Worm (Caenorhabditis elegans): ENCODE measurements around the gene srh-60.
A peak's percentile ranks its signal among the peaks of the same experiment; 100 is the strongest.
"Not testable (repeated sequence)": the region's sequence is repeated elsewhere in the genome, so short reads cannot be mapped to it uniquely, and the experiment has no call there.

The srh-60 gene

ce11 chrII:3567576-3567975, 15.9 kb upstream of the srh-60 start (continued):
- peak; percentile 74 for TF ChIP-seq F26F4.8 (GFP tag; conservative IDR thresholded peaks at IDR 0.05)
- TF ChIP-seq hmg-1.1 (GFP tag; IDR thresholded peaks at IDR 0.05): peak; percentile 59
- TF ChIP-seq spr-3 (GFP tag; optimal IDR thresholded peaks at IDR 0.05): peak; percentile 19
- TF ChIP-seq Y5F2A.4 (GFP tag; optimal IDR thresholded peaks at IDR 0.05): peak; percentile 52
- TF ChIP-seq daf-19 (GFP tag; conservative IDR thresholded peaks at IDR 0.05): peak; percentile 83
- peak; percentile 54; the same call in 1 of the 2 replicates for TF ChIP-seq tra-1 (GFP tag; IDR thresholded peaks at IDR 0.05)
- peak; percentile 65 for TF ChIP-seq spr-1 (tag; optimal IDR thresholded peaks at IDR 0.05)
- TF ChIP-seq zfp-3 (GFP tag; conservative IDR thresholded peaks at IDR 0.05): peak; percentile 77
- peak; percentile 46 for TF ChIP-seq hlh-11 (tag; optimal IDR thresholded peaks at IDR 0.05)
- peak; percentile 84 for TF ChIP-seq vab-7 (GFP tag; IDR thresholded peaks at IDR 0.05)
- 0 out of 2 replicates have a peak, but pooled peaks have one; percentile 29 for TF ChIP-seq php-3 (GFP tag; IDR thresholded peaks at IDR 0.05)
- peak in 1 of 2 experiments; percentile 66 for TF ChIP-seq unc-62 (GFP tag; optimal IDR thresholded peaks at IDR 0.05 in 1 of 2)
- not testable (repeated sequence) for TF ChIP-seq unc-62 (tag; optimal IDR thresholded peaks at IDR 0.05)

- TF ChIP-seq daf-16 (GFP tag; optimal IDR thresholded peaks at IDR 0.05): no peak
- TF ChIP-seq daf-16 (tag; optimal IDR thresholded peaks at IDR 0.05): peak; percentile 22
- no peak for TF ChIP-seq hlh-30 (tag; optimal IDR thresholded peaks at IDR 0.05; ENCODE audit: insufficient read depth)
- no peak for TF ChIP-seq ceh-32 (tag; optimal IDR thresholded peaks at IDR 0.05; ENCODE audit: poor library complexity)
- no peak for TF ChIP-seq ceh-20 (GFP tag; IDR thresholded peaks at IDR 0.05)
Measured at ce11 chrII:3569118-3569517, 14.4 kb upstream of the srh-60 start, which contains the start of gene clec-127. Gene clec-127, minus strand, starts transcription at chrII:3569218.

- TF ChIP-seq unc-39 (tag; optimal IDR thresholded peaks at IDR 0.05) (no peak), aha-1 (tag) (peak; percentile 51), ctbp-1 (GFP tag; IDR thresholded peaks at IDR 0.05) (no peak)
Measured at ce11 chrII:3570927-3571538, 12.5 kb upstream of the srh-60 start, which contains the start of the genes clec-128 and clec-129. Gene clec-128, minus strand, starts transcription at chrII:3571027. Gene clec-129, plus strand, starts transcription at chrII:3571488.

ce11 chrII:3573255-3573654, 10.2 kb upstream of the srh-60 start, which contains the start of gene clec-130:
Gene clec-130, plus strand, starts transcription at chrII:3573555.
- no peak for TF ChIP-seq lin-29 (GFP tag; IDR thresholded peaks at IDR 0.05)
- no peak for TF ChIP-seq nhr-42 (GFP tag; IDR thresholded peaks at IDR 0.05)
- no peak for TF ChIP-seq egl-27 (tag; optimal IDR thresholded peaks at IDR 0.05)
- no peak for TF ChIP-seq zfp-3 (GFP tag; conservative IDR thresholded peaks at IDR 0.05)
- no peak for TF ChIP-seq ztf-11 (tag; optimal IDR thresholded peaks at IDR 0.05)
- no peak for TF ChIP-seq zag-1 (tag; optimal IDR thresholded peaks at IDR 0.05)
- TF ChIP-seq duxl-1 (tag; optimal IDR thresholded peaks at IDR 0.05; ENCODE audit: poor library complexity): no peak
- TF ChIP-seq nhr-25 (tag; optimal IDR thresholded peaks at IDR 0.05; ENCODE audit: borderline replicate concordance, insufficient read depth): no peak
- no peak for TF ChIP-seq hmg-1.1 (GFP tag; IDR thresholded peaks at IDR 0.05)
- TF ChIP-seq attf-4 (tag; optimal IDR thresholded peaks at IDR 0.05): no peak
- TF ChIP-seq nhr-28 (tag; optimal IDR thresholded peaks at IDR 0.05): no peak
- TF ChIP-seq lir-3 (tag; optimal IDR thresholded peaks at IDR 0.05): no peak
- TF ChIP-seq Y48G9A.11 (GFP tag; IDR thresholded peaks at IDR 0.05): no peak
- no peak for TF ChIP-seq lin-1 (GFP tag; IDR thresholded peaks at IDR 0.05)
- no peak for TF ChIP-seq F44E2.7 (GFP tag; IDR thresholded peaks at IDR 0.05)

- TF ChIP-seq hif-1 (tag; optimal IDR thresholded peaks at IDR 0.05) (no peak), aha-1 (tag) (no peak), mep-1 (tag; optimal IDR thresholded peaks at IDR 0.05) (no peak), dpl-1 (GFP tag; optimal IDR thresholded peaks at IDR 0.05) (no peak), ces-1 (GFP tag; optimal IDR thresholded peaks at IDR 0.05) (no peak), zfp-3 (GFP tag; conservative IDR thresholded peaks at IDR 0.05) (no peak), nhr-42 (GFP tag; IDR thresholded peaks at IDR 0.05) (no peak), mdl-1 (tag; optimal IDR thresholded peaks at IDR 0.05) (no peak), skn-1 (tag; optimal IDR thresholded peaks at IDR 0.05) (no peak), tra-1 (GFP tag; IDR thresholded peaks at IDR 0.05) (no peak), F26F4.8 (GFP tag; conservative IDR thresholded peaks at IDR 0.05) (no peak), zip-11 (GFP tag; IDR thresholded peaks at IDR 0.05) (no peak), mxl-2 (GFP tag; conservative IDR thresholded peaks at IDR 0.05) (no peak), spr-3 (GFP tag; optimal IDR thresholded peaks at IDR 0.05) (no peak), pqm-1 (tag; optimal IDR thresholded peaks at IDR 0.05) (no peak), arid-1 (GFP tag; conservative IDR thresholded peaks at IDR 0.05) (no peak)
Measured at ce11 chrII:3576742-3577141, 6.8 kb upstream of the srh-60 start, which contains the start of gene clec-132. Gene clec-132, plus strand, starts transcription at chrII:3577042.

Measured in whole organism, L4 larva.